Worm (Caenorhabditis elegans) whole organism, midembryonic: ENCODE results near the gene set-1.
A peak's percentile ranks its signal among the peaks of the same experiment; 100 is the strongest.

Experiments used
- cog-1 ChIP-seq: sonication (generic microtip); optimal IDR thresholded peaks from 2 replicates; lab custom pipeline; 2016; ENCODE audit warnings: missing genetic modification characterization, missing compliant biosample characterization
- flt-1 ChIP-seq: fragments of 200-800 bp; sonication (Bioruptor generic); IDR thresholded peaks from 2 replicates; pipeline ENCODE4 v1.3.6; 2022; ENCODE audit warnings: missing genetic modification characterization, missing compliant biosample characterization
- tab-1 ChIP-seq: fragments of 200-800 bp; sonication (Bioruptor generic); IDR thresholded peaks from 2 replicates; pipeline ENCODE4 v1.3.6; 2022; ENCODE audit warnings: missing genetic modification characterization, missing compliant biosample characterization

DNA sequence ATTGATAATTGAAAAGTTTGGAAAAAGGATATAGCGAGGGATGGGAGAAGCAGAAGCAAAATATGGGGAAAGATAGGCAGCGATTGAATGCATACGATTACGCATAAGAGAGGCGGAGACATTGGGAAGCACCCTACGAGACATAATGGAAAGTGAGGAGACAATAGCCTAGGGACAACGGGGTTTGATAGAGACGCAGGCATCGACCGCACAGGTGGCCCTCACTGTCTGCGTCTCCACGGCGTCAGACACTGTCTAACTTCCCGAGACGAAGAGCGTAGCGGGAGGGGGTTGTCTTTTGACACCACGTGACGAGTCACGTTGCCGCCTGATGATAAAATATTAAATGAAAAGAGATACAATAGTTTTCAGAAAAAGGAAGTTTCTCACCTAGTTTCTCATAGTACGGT lies 31.2 kb downstream of the set-1 start:
- 0 out of 2 replicates have a peak, but pooled peaks have one; percentile 8 for TF ChIP-seq flt-1 (GFP tag; lab: Robert Waterston, UW)
- TF ChIP-seq tab-1 (GFP tag; lab: Robert Waterston, UW) = no peak
- peak; percentile 33 for TF ChIP-seq cog-1
